Fruit fly (Drosophila melanogaster) whole organism, embryonic: ENCODE results near the gene chrb.

ENCODE experiments used
- Asciz ChIP-seq: fragments of 200-800 bp; sonication (Bioruptor generic); optimal IDR thresholded peaks from 2 replicates; lab custom pipeline; 2017; ENCODE audit warnings: missing biosample characterization, mild to moderate bottlenecking, missing genetic modification characterization, missing genetic modification reagents
- B-H2 ChIP-seq: fragments of 200-800 bp; sonication (Bioruptor generic); optimal IDR thresholded peaks from 2 replicates; lab custom pipeline; 2018; ENCODE audit warnings: missing biosample characterization, mild to moderate bottlenecking, missing genetic modification characterization
- CG1024 ChIP-seq: fragments of 200-800 bp; sonication (Bioruptor generic); IDR thresholded peaks from 2 replicates; pipeline ENCODE4 v1.3.6; 2022; ENCODE audit warnings: missing biosample characterization, missing genetic modification characterization
- CG10979 ChIP-seq: fragments of 200-800 bp; sonication (Bioruptor generic); optimal IDR thresholded peaks from 2 replicates; lab custom pipeline; 2018; ENCODE audit warnings: missing biosample characterization, mild to moderate bottlenecking, missing genetic modification characterization, moderate library complexity
- CG11085 ChIP-seq: fragments of 200-800 bp; sonication (Bioruptor generic); IDR thresholded peaks from 2 replicates; pipeline ENCODE4 v1.3.6; 2022; ENCODE audit warnings: missing biosample characterization, missing genetic modification characterization
- CG12219 ChIP-seq: fragments of 200-800 bp; sonication (Bioruptor generic); optimal IDR thresholded peaks from 3 replicates; lab custom pipeline; 2018; ENCODE audit warnings: missing biosample characterization, mild to moderate bottlenecking, missing genetic modification characterization
- CG14014 ChIP-seq: fragments of 200-800 bp; sonication (Bioruptor generic); IDR thresholded peaks from 2 replicates; pipeline ENCODE4 v1.3.6; 2022; ENCODE audit warnings: missing biosample characterization, missing genetic modification characterization
- CG14050 ChIP-seq: fragments of 200-800 bp; sonication (Bioruptor generic); IDR thresholded peaks from 3 replicates; pipeline ENCODE4 v1.3.6; 2022; ENCODE audit warnings: missing biosample characterization, missing genetic modification characterization
- CG14667 ChIP-seq: fragments of 200-800 bp; sonication (Bioruptor generic); IDR thresholded peaks from 2 replicates; pipeline ENCODE4 v1.3.6; 2022; ENCODE audit warnings: missing biosample characterization, missing genetic modification characterization
- CG15269 ChIP-seq: fragments of 200-800 bp; sonication (Bioruptor generic); optimal IDR thresholded peaks from 2 replicates; lab custom pipeline; 2018; ENCODE audit warnings: missing biosample characterization, mild to moderate bottlenecking, missing genetic modification characterization, moderate library complexity
- CG1603 ChIP-seq: fragments of 200-800 bp; sonication (Bioruptor generic); optimal IDR thresholded peaks from 2 replicates; lab custom pipeline; 2019; ENCODE audit warnings: missing biosample characterization, mild to moderate bottlenecking, missing genetic modification characterization, moderate library complexity
- CG16813 ChIP-seq: fragments of 200-800 bp; sonication (Bioruptor generic); IDR thresholded peaks from 3 replicates; pipeline ENCODE4 v1.3.6; 2022; ENCODE audit warnings: missing biosample characterization, missing genetic modification characterization; ENCODE audit not compliant: partially characterized antibody
- CG17328 ChIP-seq: fragments of 200-800 bp; sonication (Bioruptor generic); IDR thresholded peaks from 2 replicates; pipeline ENCODE4 v1.3.6; 2022; ENCODE audit warnings: missing biosample characterization, missing genetic modification characterization
- CG1832 ChIP-seq: fragments of 200-800 bp; sonication (Bioruptor generic); optimal IDR thresholded peaks from 2 replicates; lab custom pipeline; 2017; ENCODE audit warnings: missing biosample characterization, mild to moderate bottlenecking, missing genetic modification characterization, inconsistent platforms
- CG31388 ChIP-seq: fragments of 200-800 bp; sonication (Bioruptor generic); optimal IDR thresholded peaks from 2 replicates; lab custom pipeline; 2016; ENCODE audit warnings: missing biosample characterization, missing genetic modification characterization
- CG3163 ChIP-seq: fragments of 200-800 bp; sonication (Bioruptor generic); optimal IDR thresholded peaks from 3 replicates; lab custom pipeline; 2016; ENCODE audit warnings: missing biosample characterization, missing genetic modification characterization
- CG33557 ChIP-seq: fragments of 200-800 bp; sonication (Bioruptor generic); optimal IDR thresholded peaks from 2 replicates; lab custom pipeline; 2019; ENCODE audit warnings: missing biosample characterization, mild to moderate bottlenecking, missing genetic modification characterization, moderate library complexity
- CG4282 ChIP-seq: fragments of 200-800 bp; sonication (Bioruptor generic); optimal IDR thresholded peaks from 2 replicates; lab custom pipeline; 2016; ENCODE audit warnings: missing biosample characterization, missing genetic modification characterization
- CG5953 ChIP-seq: fragments of 200-800 bp; sonication (Bioruptor generic); IDR thresholded peaks from 2 replicates; pipeline ENCODE4 v1.3.6; 2022; ENCODE audit warnings: missing biosample characterization, missing genetic modification characterization
- CG7745 ChIP-seq: fragments of 200-800 bp; sonication (Bioruptor generic); optimal IDR thresholded peaks from 2 replicates; lab custom pipeline; 2018; ENCODE audit warnings: missing biosample characterization, mild to moderate bottlenecking, missing genetic modification characterization, moderate library complexity
- CG7786 ChIP-seq: fragments of 200-800 bp; sonication (Bioruptor generic); optimal IDR thresholded peaks from 2 replicates; lab custom pipeline; 2016; ENCODE audit warnings: missing biosample characterization, missing genetic modification characterization
- CG8089 ChIP-seq: fragments of 200-800 bp; sonication (Bioruptor generic); optimal IDR thresholded peaks from 3 replicates; lab custom pipeline; 2016; ENCODE audit warnings: missing biosample characterization, missing genetic modification characterization
- CG8924 ChIP-seq: fragments of 200-800 bp; optimal IDR thresholded peaks from 3 replicates; lab custom pipeline; 2019; ENCODE audit warnings: missing biosample characterization, mild to moderate bottlenecking, missing genetic modification characterization, moderate library complexity
- CG9932 ChIP-seq: fragments of 200-800 bp; sonication (Bioruptor generic); IDR thresholded peaks from 2 replicates; pipeline ENCODE4 v1.3.6; 2022; ENCODE audit warnings: missing biosample characterization, missing genetic modification characterization
- D19B ChIP-seq: fragments of 200-800 bp; sonication (Bioruptor generic); optimal IDR thresholded peaks from 2 replicates; lab custom pipeline; 2017; ENCODE audit warnings: missing biosample characterization, mild to moderate bottlenecking, missing genetic modification characterization
- Dbx ChIP-seq: fragments of 200-800 bp; sonication (Bioruptor generic); IDR thresholded peaks from 3 replicates; pipeline ENCODE4 v1.3.6; 2022; ENCODE audit warnings: missing biosample characterization, missing genetic modification characterization
- Dip3 ChIP-seq: fragments of 200-800 bp; sonication (Bioruptor generic); optimal IDR thresholded peaks from 3 replicates; lab custom pipeline; 2016; ENCODE audit warnings: missing biosample characterization, missing genetic modification characterization
- NFAT ChIP-seq: fragments of 200-800 bp; sonication (Bioruptor generic); IDR thresholded peaks from 2 replicates; pipeline ENCODE4 v1.3.6; 2022; ENCODE audit warnings: missing biosample characterization, missing genetic modification characterization
- ab ChIP-seq: fragments of 200-800 bp; sonication (Bioruptor generic); optimal IDR thresholded peaks from 2 replicates; lab custom pipeline; 2016; ENCODE audit warnings: missing biosample characterization, missing genetic modification characterization
- abd-A ChIP-seq: fragments of 200-800 bp; sonication (Bioruptor generic); optimal IDR thresholded peaks from 3 replicates; lab custom pipeline; 2019; ENCODE audit warnings: missing biosample characterization, mild to moderate bottlenecking, missing genetic modification characterization, moderate library complexity
- bigmax ChIP-seq: fragments of 200-800 bp; sonication (Bioruptor generic); optimal IDR thresholded peaks from 2 replicates; lab custom pipeline; 2018; ENCODE audit warnings: missing biosample characterization, mild to moderate bottlenecking, missing genetic modification characterization
- cato ChIP-seq: fragments of 200-800 bp; sonication (Bioruptor generic); optimal IDR thresholded peaks from 2 replicates; lab custom pipeline; 2016; ENCODE audit warnings: missing biosample characterization, missing genetic modification characterization, borderline replicate concordance
- caup ChIP-seq: fragments of 200-800 bp; sonication (Bioruptor generic); optimal IDR thresholded peaks from 3 replicates; lab custom pipeline; 2017; ENCODE audit warnings: missing biosample characterization, mild to moderate bottlenecking, missing genetic modification characterization, moderate library complexity; ENCODE audit not compliant: severe bottlenecking
- cg ChIP-seq: fragments of 200-800 bp; sonication (Bioruptor generic); optimal IDR thresholded peaks from 3 replicates; lab custom pipeline; 2019; ENCODE audit warnings: missing biosample characterization, mild to moderate bottlenecking, missing genetic modification characterization, moderate library complexity
- chinmo ChIP-seq: fragments of 200-800 bp; sonication (Bioruptor generic); IDR thresholded peaks from 4 replicates; pipeline ENCODE4 v1.3.6; 2022; ENCODE audit warnings: missing biosample characterization, missing genetic modification characterization; ENCODE audit not compliant: partially characterized antibody
- ci ChIP-seq: fragments of 200-800 bp; sonication (Bioruptor generic); IDR thresholded peaks from 3 replicates; pipeline ENCODE4 v1.3.6; 2022; ENCODE audit warnings: missing biosample characterization, missing genetic modification characterization
- crol ChIP-seq: fragments of 200-800 bp; sonication (Bioruptor generic); IDR thresholded peaks from 2 replicates; pipeline ENCODE4 v1.3.6; 2022; ENCODE audit warnings: missing biosample characterization, missing genetic modification characterization
- dm ChIP-seq: fragments of 200-800 bp; sonication (Bioruptor generic); optimal IDR thresholded peaks from 3 replicates; lab custom pipeline; 2016; ENCODE audit warnings: missing biosample characterization, missing genetic modification characterization
- dysf ChIP-seq: fragments of 200-800 bp; sonication (Bioruptor generic); IDR thresholded peaks from 3 replicates; pipeline ENCODE4 v1.3.6; 2022; ENCODE audit warnings: missing biosample characterization, missing genetic modification characterization
- esg ChIP-seq: fragments of 200-800 bp; sonication (Bioruptor generic); conservative IDR thresholded peaks from 2 replicates; pipeline ENCODE4 v1.3.6; 2022; ENCODE audit warnings: missing biosample characterization, missing genetic modification characterization
- gce ChIP-seq: fragments of 200-800 bp; sonication (Bioruptor generic); IDR thresholded peaks from 3 replicates; pipeline ENCODE4 v1.3.6; 2022; ENCODE audit warnings: missing biosample characterization, missing genetic modification characterization
- gt ChIP-seq: fragments of 200-800 bp; sonication (Bioruptor generic); IDR thresholded peaks from 2 replicates; pipeline ENCODE4 v1.3.6; 2022; ENCODE audit warnings: missing biosample characterization, missing genetic modification characterization
- lola ChIP-seq, 3 experiments: fragments of >200 bp in 2 of 3; fragments of 200-800 bp in 1 of 3; sonication (Bioruptor generic) in 1 of 3; optimal IDR thresholded peaks; 2 replicates each; lab custom pipeline; 2017 to 2019; ENCODE audit warnings: missing biosample characterization in 3 of 3, missing genetic modification characterization in 3 of 3, mild to moderate bottlenecking in 1 of 3, moderate library complexity in 1 of 3
- nerfin-2 ChIP-seq: fragments of 200-800 bp; sonication (Bioruptor generic); IDR thresholded peaks from 2 replicates; pipeline ENCODE4 v1.3.6; 2022; ENCODE audit warnings: missing biosample characterization, missing genetic modification characterization; ENCODE audit not compliant: partially characterized antibody
- pho ChIP-seq: fragments of 200-800 bp; sonication (Bioruptor generic); optimal IDR thresholded peaks from 2 replicates; lab custom pipeline; 2016; ENCODE audit warnings: missing biosample characterization, missing genetic modification characterization
- rib ChIP-seq: fragments of 200-800 bp; sonication (Bioruptor generic); IDR thresholded peaks from 2 replicates; pipeline ENCODE4 v1.3.6; 2022; ENCODE audit warnings: missing biosample characterization, missing genetic modification characterization
- row ChIP-seq: fragments of 200-800 bp; sonication (Bioruptor generic); IDR thresholded peaks from 3 replicates; pipeline ENCODE4 v1.3.6; 2022; ENCODE audit warnings: missing biosample characterization, missing genetic modification characterization
- sens ChIP-seq: fragments of 200-800 bp; sonication (Bioruptor generic); peaks from one replicate; lab custom pipeline; 2016; ENCODE audit warnings: missing biosample characterization, missing genetic modification characterization
- sug ChIP-seq: fragments of 200-800 bp; optimal IDR thresholded peaks from 2 replicates; lab custom pipeline; 2019; ENCODE audit warnings: missing biosample characterization, mild to moderate bottlenecking, missing genetic modification characterization, moderate library complexity
- twi ChIP-seq: fragments of 200-800 bp; optimal IDR thresholded peaks from 2 replicates; lab custom pipeline; 2019; ENCODE audit warnings: missing biosample characterization, mild to moderate bottlenecking, missing genetic modification characterization, moderate library complexity
- unc-4 ChIP-seq: fragments of 200-800 bp; sonication (Bioruptor generic); IDR thresholded peaks from 2 replicates; pipeline ENCODE4 v1.3.6; 2022; ENCODE audit warnings: missing biosample characterization, missing genetic modification characterization; ENCODE audit not compliant: partially characterized antibody
- vnd ChIP-seq: fragments of 200-800 bp; sonication (Bioruptor generic); IDR thresholded peaks from 3 replicates; pipeline ENCODE4 v1.3.6; 2022; ENCODE audit warnings: missing biosample characterization, missing genetic modification characterization; ENCODE audit not compliant: partially characterized antibody

Gene chrb

DNA sequence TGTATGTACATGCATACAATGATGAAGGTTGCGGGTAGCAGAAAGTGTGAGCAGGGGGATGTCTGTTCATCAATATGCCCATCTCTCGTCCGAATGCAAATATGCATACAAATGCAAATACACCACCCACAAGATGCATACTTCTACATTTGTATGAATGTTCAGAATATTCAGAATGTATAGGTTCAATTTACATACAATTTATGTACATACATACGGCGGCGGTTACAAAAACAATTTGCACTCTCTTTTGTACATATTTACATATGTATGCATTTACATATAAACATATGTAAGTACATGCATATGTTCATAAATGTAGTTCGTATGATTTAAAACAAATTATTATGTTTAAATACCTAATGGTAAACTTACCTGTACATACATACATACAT is 4.5 kb downstream of the chrb start (continued):
- no peak for TF ChIP-seq esg (GFP tag; lab: Robert Waterston, UW)
- TF ChIP-seq CG9932, result no peak
- TF ChIP-seq gce (GFP tag; lab: Robert Waterston, UW), result no peak
- TF ChIP-seq vnd, result no peak
- TF ChIP-seq CG12219, result no peak
- TF ChIP-seq CG33557, result peak; percentile 69
- no peak for TF ChIP-seq CG14667 (GFP tag; lab: Robert Waterston, UW)
- TF ChIP-seq dysf, result no peak
- TF ChIP-seq CG10979 (tag; lab: Kevin White, UChicago), result no peak
- TF ChIP-seq cato (GFP tag; lab: Kevin White, UChicago), result no peak
- TF ChIP-seq pho (GFP tag; lab: Kevin White, UChicago), result no peak
- no peak for TF ChIP-seq B-H2 (GFP tag; lab: Kevin White, UChicago)
- no peak for TF ChIP-seq CG3163 (GFP tag; lab: Kevin White, UChicago)
- TF ChIP-seq D19B (GFP tag; lab: Kevin White, UChicago), result no peak
- no peak for TF ChIP-seq CG11085 (GFP tag; lab: Robert Waterston, UW)
- TF ChIP-seq lola (GFP tag; optimal IDR thresholded peaks at IDR 0.05; lab: Kevin White, UChicago), result peak in 1 of 3 experiments; percentile 18
- TF ChIP-seq CG14050, result no peak
- TF ChIP-seq Dbx, result no peak
- TF ChIP-seq cg (GFP tag; lab: Kevin White, UChicago), result peak; percentile 8
- TF ChIP-seq CG8089 (GFP tag; lab: Kevin White, UChicago), result no peak
- no peak for TF ChIP-seq Dip3 (GFP tag; lab: Kevin White, UChicago)
- TF ChIP-seq Asciz (GFP tag; lab: Kevin White, UChicago), result peak; percentile 51
- TF ChIP-seq CG16813 (GFP tag; lab: Robert Waterston, UW), result no peak
- peak; percentile 81 for TF ChIP-seq sens (GFP tag; lab: Kevin White, UChicago)
- no peak for TF ChIP-seq unc-4 (GFP tag; lab: Robert Waterston, UW)
- no peak for TF ChIP-seq CG1024 (GFP tag; lab: Robert Waterston, UW)
- TF ChIP-seq ci (GFP tag; lab: Robert Waterston, UW), result 0 out of 3 replicates have a peak, but pooled peaks have one; percentile 11
- no peak for TF ChIP-seq CG14014 (GFP tag; lab: Robert Waterston, UW)
- TF ChIP-seq row, result no peak
- no peak for TF ChIP-seq CG8924 (tag; lab: Kevin White, UChicago)

DNA sequence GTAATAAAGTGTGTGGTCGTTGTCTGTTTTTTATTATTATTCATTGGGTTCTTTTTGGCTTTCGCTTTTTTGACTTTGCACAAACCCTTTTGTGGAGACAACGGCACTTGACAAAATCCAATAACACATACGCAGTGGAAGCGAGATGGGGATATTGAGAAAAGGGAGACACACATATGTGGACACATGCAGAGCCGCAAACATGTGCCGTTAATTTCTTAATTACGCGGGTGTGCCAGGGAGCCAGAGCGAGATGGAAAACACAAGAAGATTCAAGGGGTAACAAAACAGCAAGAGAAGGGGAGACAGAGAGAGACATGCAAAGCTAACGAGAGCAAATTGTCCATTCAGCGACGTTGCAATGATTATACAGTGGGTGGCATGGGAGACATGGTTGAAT is 5.1 kb downstream of the chrb start:
- no peak for TF ChIP-seq CG31388 (GFP tag; lab: Kevin White, UChicago)
- peak; percentile 15 for TF ChIP-seq CG15269 (tag; lab: Kevin White, UChicago)
- peak; percentile 60 for TF ChIP-seq CG1832
- TF ChIP-seq dm (GFP tag; lab: Kevin White, UChicago), result peak; percentile 0
- peak; percentile 93 for TF ChIP-seq CG7745 (tag; lab: Kevin White, UChicago)
- no peak for TF ChIP-seq gt (GFP tag; lab: Robert Waterston, UW)
- no peak for TF ChIP-seq ab (GFP tag; lab: Kevin White, UChicago)
- 0 out of 2 replicates have a peak, but pooled peaks have one; percentile 27 for TF ChIP-seq rib (GFP tag; lab: Robert Waterston, UW)
- no peak for TF ChIP-seq bigmax (GFP tag; lab: Kevin White, UChicago)
- TF ChIP-seq CG17328 (GFP tag; lab: Robert Waterston, UW), result 0 out of 2 replicates have a peak, but pooled peaks have one; percentile 11
- no peak for TF ChIP-seq CG4282 (GFP tag; lab: Kevin White, UChicago)
- TF ChIP-seq sug (tag; lab: Kevin White, UChicago), result peak; percentile 17
- TF ChIP-seq crol, result peak; percentile 73; the same call in 1 of the 2 replicates
- no peak for TF ChIP-seq caup (GFP tag; lab: Kevin White, UChicago)
- peak; percentile 96 for TF ChIP-seq twi (tag; lab: Kevin White, UChicago)
- peak; percentile 73; the same call in 1 of the 4 replicates for TF ChIP-seq chinmo (GFP tag; lab: Robert Waterston, UW)
- peak; percentile 27 for TF ChIP-seq abd-A
- TF ChIP-seq nerfin-2 (GFP tag; lab: Robert Waterston, UW), result no peak
- 0 out of 2 replicates have a peak, but pooled peaks have one; percentile 38 for TF ChIP-seq CG5953 (GFP tag; lab: Robert Waterston, UW)
- peak; percentile 18 for TF ChIP-seq CG1603 (tag; lab: Kevin White, UChicago)
- no peak for TF ChIP-seq NFAT (GFP tag; lab: Robert Waterston, UW)
- peak; percentile 21 for TF ChIP-seq CG7786 (GFP tag; lab: Kevin White, UChicago)
